Worm (Caenorhabditis elegans): Measurements from ENCODE around the gene D1054.9.

DNA sequence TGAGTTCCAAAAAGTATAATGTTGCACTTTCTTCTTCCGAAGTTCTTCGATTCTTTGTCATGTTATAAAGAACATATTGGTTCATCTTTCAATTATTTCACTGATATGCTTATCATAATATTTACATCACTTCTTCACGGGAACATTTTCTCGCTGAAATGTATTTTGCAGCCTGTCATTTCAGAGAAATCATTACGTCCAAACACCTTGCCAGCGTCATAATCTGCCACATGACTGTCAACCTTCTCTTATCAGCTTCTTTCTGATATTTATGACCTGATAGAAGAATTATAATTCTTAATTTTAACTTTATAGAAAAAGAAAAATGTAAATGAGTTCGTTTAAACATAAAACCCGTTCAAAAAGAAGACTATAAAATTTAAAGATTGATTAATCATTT lies 11.2 kb upstream of the D1054.9 start:
- no peak for TF ChIP-seq spr-3 (GFP tag; optimal IDR thresholded peaks at IDR 0.05)
- no peak for TF ChIP-seq ces-1 (GFP tag; optimal IDR thresholded peaks at IDR 0.05)
- TF ChIP-seq fkh-10 (GFP tag; optimal IDR thresholded peaks at IDR 0.05) = no peak
- no peak for TF ChIP-seq lin-13 (GFP tag; optimal IDR thresholded peaks at IDR 0.05)
- TF ChIP-seq T20F7.1 (GFP tag; optimal IDR thresholded peaks at IDR 0.05) = peak; percentile 34
- TF ChIP-seq nhr-28 (tag; optimal IDR thresholded peaks at IDR 0.05) = peak; percentile 82
- no peak for TF ChIP-seq lim-7 (GFP tag; IDR thresholded peaks at IDR 0.05)
- 0 out of 2 replicates have a peak, but pooled peaks have one; percentile 31 for TF ChIP-seq mdt-29 (GFP tag; IDR thresholded peaks at IDR 0.05)
- no peak for TF ChIP-seq ZK337.2 (GFP tag; IDR thresholded peaks at IDR 0.05)
